Fruit fly (Drosophila melanogaster): Measurements from ENCODE around the gene Mbs.

Gene Mbs

DNA sequence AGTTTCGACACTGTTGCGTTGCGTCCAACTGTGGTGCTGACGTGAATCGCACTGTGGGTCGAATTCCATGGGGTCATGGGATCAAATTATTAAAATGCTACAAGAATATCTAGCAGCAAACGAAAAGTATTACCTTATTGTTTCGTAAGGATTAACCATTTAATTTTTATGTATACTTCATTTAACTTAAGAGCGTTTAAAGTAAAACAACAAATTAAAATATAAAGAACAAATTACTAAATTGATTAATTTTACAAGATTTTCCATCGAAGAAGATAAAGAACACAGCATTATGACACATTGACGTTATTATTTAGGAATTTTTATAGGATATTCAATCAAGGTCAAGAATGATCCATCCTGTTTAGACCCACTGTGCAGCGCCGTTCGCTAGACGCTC is 2.3 kb downstream of the Mbs start (continued):
- TF ChIP-seq Blimp-1 (GFP tag; optimal IDR thresholded peaks at IDR 0.05) = no peak
- peak; percentile 16 for TF ChIP-seq Hr39 (GFP tag; optimal IDR thresholded peaks at IDR 0.05)
- TF ChIP-seq fd85E (GFP tag; optimal IDR thresholded peaks at IDR 0.05) = no peak
- TF ChIP-seq Ets21C (GFP tag; optimal IDR thresholded peaks at IDR 0.05) = no peak
- no peak for TF ChIP-seq Eip75B (GFP tag; optimal IDR thresholded peaks at IDR 0.05)
- TF ChIP-seq dsx (GFP tag; optimal IDR thresholded peaks at IDR 0.05; ENCODE audit: poor library complexity, severe bottlenecking) = no peak
- peak; percentile 11 for TF ChIP-seq Met (GFP tag; optimal IDR thresholded peaks at IDR 0.05)
- peak; percentile 71; the same call in 2 of the 3 replicates for TF ChIP-seq CG8119 (GFP tag; IDR thresholded peaks at IDR 0.05)
- peak; percentile 40 for TF ChIP-seq achi (GFP tag; optimal IDR thresholded peaks at IDR 0.05)
- TF ChIP-seq CG9139 (GFP tag; optimal IDR thresholded peaks at IDR 0.05) = no peak
- TF ChIP-seq CG6792 (GFP tag; optimal IDR thresholded peaks at IDR 0.05) = no peak
- no peak for TF ChIP-seq Eip93F (GFP tag; optimal IDR thresholded peaks at IDR 0.05)
- no peak; the same call in 1 of the 2 replicates for TF ChIP-seq CG11294 (GFP tag; IDR thresholded peaks at IDR 0.05)
- no peak for TF ChIP-seq CG6808 (GFP tag; optimal IDR thresholded peaks at IDR 0.05)
- TF ChIP-seq Sox14 (GFP tag; optimal IDR thresholded peaks at IDR 0.05) = peak; percentile 24
- no peak for TF ChIP-seq dac (GFP tag; optimal IDR thresholded peaks at IDR 0.05)
- peak; percentile 12 for TF ChIP-seq topi (GFP tag; optimal IDR thresholded peaks at IDR 0.05)
- no peak for TF ChIP-seq CG11902 (GFP tag; optimal IDR thresholded peaks at IDR 0.05)
- TF ChIP-seq CG3032 (tag; optimal IDR thresholded peaks at IDR 0.05) = no peak
- peak; percentile 23 for TF ChIP-seq CG31627 (GFP tag; optimal IDR thresholded peaks at IDR 0.05)
- no peak for TF ChIP-seq ss (GFP tag; optimal IDR thresholded peaks at IDR 0.05)
- no peak for TF ChIP-seq Sox102F (GFP tag; optimal IDR thresholded peaks at IDR 0.05)
- no peak for TF ChIP-seq CG7368 (GFP tag; optimal IDR thresholded peaks at IDR 0.05)
- TF ChIP-seq CG6276 (GFP tag; optimal IDR thresholded peaks at IDR 0.05) = peak; percentile 42
- peak; percentile 34 for TF ChIP-seq pdm3 (GFP tag; optimal IDR thresholded peaks at IDR 0.05)
- 0 out of 3 replicates have a peak, but pooled peaks have one; percentile 48 for TF ChIP-seq eg (GFP tag; IDR thresholded peaks at IDR 0.05)

dm6 chr3L:16056101-16056891 is 4.5 kb downstream of the Mbs start:
- TF ChIP-seq CG3032 (tag; optimal IDR thresholded peaks at IDR 0.05) (no peak), Eip78C (GFP tag) (peak; percentile 54), topi (GFP tag; optimal IDR thresholded peaks at IDR 0.05) (no peak), salr (GFP tag; optimal IDR thresholded peaks at IDR 0.05) (peak in 1 of 2 experiments; percentile 17), CG32006 (GFP tag; optimal IDR thresholded peaks at IDR 0.05) (peak; percentile 12), CG7368 (GFP tag; optimal IDR thresholded peaks at IDR 0.05) (no peak), Hr4 (GFP tag; optimal IDR thresholded peaks at IDR 0.05) (no peak), CG11762 (GFP tag; optimal IDR thresholded peaks at IDR 0.05; ENCODE audit: insufficient read depth) (no peak), acj6 (GFP tag; optimal IDR thresholded peaks at IDR 0.05) (no peak), svp (GFP tag) (peak; percentile 61), net (GFP tag; optimal IDR thresholded peaks at IDR 0.05) (peak; percentile 28), CG9139 (GFP tag; optimal IDR thresholded peaks at IDR 0.05) (no peak), CG8319 (GFP tag; optimal IDR thresholded peaks at IDR 0.05) (no peak), OdsH (GFP tag; optimal IDR thresholded peaks at IDR 0.05) (no peak), Met (GFP tag; optimal IDR thresholded peaks at IDR 0.05) (no peak), fkh (GFP tag; optimal IDR thresholded peaks at IDR 0.05) (peak; percentile 62), CG6276 (GFP tag; optimal IDR thresholded peaks at IDR 0.05) (peak; percentile 23)

All from whole organism, prepupa.